Fruit fly (Drosophila melanogaster): Measurements from ENCODE around the gene CG3323.

CG3323 gene

dm6 chrX:5311838-5312339, 6.4 kb upstream of the CG3323 start, which contains the start of the genes TrxT and dhd:
TrxT (minus strand) TSS chrX:5311888.
dhd (plus strand) TSS chrX:5312171.
- TF ChIP-seq CG8478 (optimal IDR thresholded peaks at IDR 0.05) (no peak), pan (optimal IDR thresholded peaks at IDR 0.05) (no peak), Dll (optimal IDR thresholded peaks at IDR 0.05) (no peak), EcR (GFP tag; optimal IDR thresholded peaks at IDR 0.05) (no peak), psq (optimal IDR thresholded peaks at IDR 0.05) (no peak), usp (GFP tag; optimal IDR thresholded peaks at IDR 0.05) (no peak)

dm6 chrX:5308963-5309362, 3.5 kb upstream of the CG3323 start, which contains the start of the genes Cdk7 and snf:
Cdk7 (minus strand) TSS chrX:5308983.
snf (plus strand) TSS chrX:5309242.
- TF ChIP-seq Dll (optimal IDR thresholded peaks at IDR 0.05) (no peak), usp (GFP tag; optimal IDR thresholded peaks at IDR 0.05) (no peak), EcR (GFP tag; optimal IDR thresholded peaks at IDR 0.05) (no peak), pan (optimal IDR thresholded peaks at IDR 0.05) (no peak), CG8478 (optimal IDR thresholded peaks at IDR 0.05) (no peak)

- TF ChIP-seq Dll (optimal IDR thresholded peaks at IDR 0.05) (no peak), pan (optimal IDR thresholded peaks at IDR 0.05) (no peak), psq (optimal IDR thresholded peaks at IDR 0.05) (no peak), usp (GFP tag; optimal IDR thresholded peaks at IDR 0.05) (no peak), EcR (GFP tag; optimal IDR thresholded peaks at IDR 0.05) (no peak), CG8478 (optimal IDR thresholded peaks at IDR 0.05) (no peak)
Observed at dm6 chrX:5307317-5307716, 1.8 kb upstream of the CG3323 start, which contains the start of gene CG17764. CG17764 (minus strand) TSS chrX:5307417.

- no peak for TF ChIP-seq CG8478 (optimal IDR thresholded peaks at IDR 0.05)
- no peak for TF ChIP-seq psq (optimal IDR thresholded peaks at IDR 0.05)
- TF ChIP-seq usp (GFP tag; optimal IDR thresholded peaks at IDR 0.05): no peak
- no peak for TF ChIP-seq EcR (GFP tag; optimal IDR thresholded peaks at IDR 0.05)
- no peak for TF ChIP-seq pan (optimal IDR thresholded peaks at IDR 0.05)
- TF ChIP-seq Dll (optimal IDR thresholded peaks at IDR 0.05): no peak
Observed at dm6 chrX:5300623-5301283, 4.7 kb downstream of the CG3323 start.

dm6 chrX:5299957-5300356, 5.5 kb downstream of the CG3323 start:
- TF ChIP-seq usp (GFP tag; optimal IDR thresholded peaks at IDR 0.05) (no peak), psq (optimal IDR thresholded peaks at IDR 0.05) (no peak), CG8478 (optimal IDR thresholded peaks at IDR 0.05) (no peak), pan (optimal IDR thresholded peaks at IDR 0.05) (no peak), EcR (GFP tag; optimal IDR thresholded peaks at IDR 0.05) (no peak), Dll (optimal IDR thresholded peaks at IDR 0.05) (no peak)

- no peak for TF ChIP-seq usp (GFP tag; optimal IDR thresholded peaks at IDR 0.05)
- TF ChIP-seq CG8478 (optimal IDR thresholded peaks at IDR 0.05): no peak
- TF ChIP-seq pan (optimal IDR thresholded peaks at IDR 0.05): no peak
Observed at dm6 chrX:5295766-5296165, 9.7 kb downstream of the CG3323 start, which contains the start of gene CG42749. CG42749 (plus strand) TSS chrX:5296066.

- TF ChIP-seq usp (GFP tag; optimal IDR thresholded peaks at IDR 0.05) (no peak), pan (optimal IDR thresholded peaks at IDR 0.05) (no peak), CG8478 (optimal IDR thresholded peaks at IDR 0.05) (no peak), psq (optimal IDR thresholded peaks at IDR 0.05) (no peak), EcR (GFP tag; optimal IDR thresholded peaks at IDR 0.05) (no peak), Dll (optimal IDR thresholded peaks at IDR 0.05) (no peak)
Observed at dm6 chrX:5293141-5293540, 12.3 kb downstream of the CG3323 start.

dm6 chrX:5289692-5290091, 15.8 kb downstream of the CG3323 start:
- TF ChIP-seq usp (GFP tag; optimal IDR thresholded peaks at IDR 0.05): no peak
- TF ChIP-seq EcR (GFP tag; optimal IDR thresholded peaks at IDR 0.05): no peak
- TF ChIP-seq CG8478 (optimal IDR thresholded peaks at IDR 0.05): no peak
- no peak for TF ChIP-seq psq (optimal IDR thresholded peaks at IDR 0.05)
- TF ChIP-seq Dll (optimal IDR thresholded peaks at IDR 0.05): no peak
- TF ChIP-seq pan (optimal IDR thresholded peaks at IDR 0.05): no peak

- no peak for TF ChIP-seq Dll (optimal IDR thresholded peaks at IDR 0.05)
- no peak for TF ChIP-seq CG8478 (optimal IDR thresholded peaks at IDR 0.05)
- no peak for TF ChIP-seq usp (GFP tag; optimal IDR thresholded peaks at IDR 0.05)
- no peak for TF ChIP-seq psq (optimal IDR thresholded peaks at IDR 0.05)
- TF ChIP-seq EcR (GFP tag; optimal IDR thresholded peaks at IDR 0.05): no peak
- no peak for TF ChIP-seq pan (optimal IDR thresholded peaks at IDR 0.05)
Observed at dm6 chrX:5286513-5286912, 19.0 kb downstream of the CG3323 start.

dm6 chrX:5285835-5286234, 19.7 kb downstream of the CG3323 start:
- TF ChIP-seq pan (optimal IDR thresholded peaks at IDR 0.05) (no peak), usp (GFP tag; optimal IDR thresholded peaks at IDR 0.05) (no peak), Dll (optimal IDR thresholded peaks at IDR 0.05) (no peak), psq (optimal IDR thresholded peaks at IDR 0.05) (no peak), CG8478 (optimal IDR thresholded peaks at IDR 0.05) (no peak), EcR (GFP tag; optimal IDR thresholded peaks at IDR 0.05) (no peak)

All from whole organism.